Worm (Caenorhabditis elegans): ENCODE data around the gene tnt-4.

tnt-4 gene

DNA sequence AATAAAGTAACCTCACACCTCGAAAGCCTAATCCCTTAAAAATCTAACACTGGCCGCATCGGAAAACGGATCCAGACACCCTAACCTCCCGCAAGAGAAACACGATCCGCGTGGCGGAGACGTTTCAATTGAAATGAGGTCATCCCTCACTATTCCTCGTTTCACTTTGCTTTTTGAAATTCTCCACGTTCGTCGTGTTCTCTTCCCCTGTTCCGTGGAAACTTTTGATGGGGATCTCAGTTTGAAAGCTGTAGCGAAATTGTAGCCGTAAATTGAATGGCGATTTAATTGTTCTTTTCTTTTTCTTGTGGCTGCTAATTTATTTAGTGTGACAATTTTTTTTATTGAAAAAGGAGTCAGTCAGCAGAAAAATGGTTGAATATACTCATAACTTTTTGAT is 23.9 kb downstream of the tnt-4 start:
- TF ChIP-seq ets-7 (tag; optimal IDR thresholded peaks at IDR 0.05) (no peak), F13C5.2 (tag; optimal IDR thresholded peaks at IDR 0.05) (no peak), flt-1 (GFP tag; IDR thresholded peaks at IDR 0.05) (no peak), scrt-1 (GFP tag; IDR thresholded peaks at IDR 0.05) (no peak), hmbx-1 (tag; optimal IDR thresholded peaks at IDR 0.05) (no peak), ama-1 (optimal IDR thresholded peaks at IDR 0.05) (no peak), hnd-1 (tag; optimal IDR thresholded peaks at IDR 0.05) (no peak), B0310.2 (tag; optimal IDR thresholded peaks at IDR 0.05) (no peak), tbx-37 (GFP tag; conservative IDR thresholded peaks at IDR 0.05) (no peak), pes-1 (GFP tag; IDR thresholded peaks at IDR 0.05) (no peak), ceh-13 (GFP tag; optimal IDR thresholded peaks at IDR 0.05) (no peak), tra-4 (tag; optimal IDR thresholded peaks at IDR 0.05) (no peak), sea-1 (GFP tag; conservative IDR thresholded peaks at IDR 0.05) (no peak)

DNA sequence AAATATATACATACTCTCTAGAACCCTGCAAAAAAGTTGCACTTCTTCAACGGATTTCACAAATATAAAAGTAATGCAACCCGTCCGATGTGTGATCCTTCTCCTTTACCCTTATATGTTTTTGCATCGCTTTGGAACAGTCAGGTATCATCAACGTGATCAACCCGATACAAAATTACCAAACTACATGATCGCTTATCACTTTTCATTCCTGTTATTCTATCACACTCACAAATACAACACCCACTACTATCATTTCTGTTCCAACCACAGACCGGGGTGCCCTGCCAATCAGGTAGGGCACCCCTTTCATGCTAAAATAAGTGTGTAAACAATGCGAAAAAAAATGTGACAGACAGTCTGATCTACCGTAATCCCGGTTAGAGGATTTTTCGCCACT is 25.8 kb downstream of the tnt-4 start:
- TF ChIP-seq aly-1 (tag; optimal IDR thresholded peaks at IDR 0.05), result no peak
- TF ChIP-seq scrt-1 (GFP tag; IDR thresholded peaks at IDR 0.05), result no peak
- TF ChIP-seq tbx-11 (GFP tag; IDR thresholded peaks at IDR 0.05), result no peak
- TF ChIP-seq tra-4 (tag; optimal IDR thresholded peaks at IDR 0.05), result no peak

DNA sequence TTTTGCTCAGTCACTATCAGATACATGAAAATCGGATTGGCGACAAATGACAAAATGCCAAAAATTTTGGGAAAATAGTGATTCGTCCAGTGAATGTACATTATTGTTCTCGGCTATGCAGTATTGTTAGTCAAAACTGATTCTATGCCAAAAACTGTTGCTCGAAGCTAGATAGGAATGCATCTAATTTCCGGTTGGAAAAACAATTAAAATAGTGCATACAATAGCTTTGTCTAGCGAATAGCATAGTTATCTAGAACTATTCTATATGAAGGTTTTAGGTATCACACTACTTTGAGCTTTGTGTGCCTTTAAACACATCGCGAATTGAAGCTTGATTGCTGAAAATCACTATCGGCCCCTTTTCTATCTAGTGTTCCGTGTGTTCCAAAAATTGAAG is 27.9 kb downstream of the tnt-4 start, which contains the start of gene srj-15:
TSS of gene srj-15 (minus strand) at position 101 of the 400 bp plus-strand sequence.
- TF ChIP-seq sea-1 (GFP tag; conservative IDR thresholded peaks at IDR 0.05), result no peak
- TF ChIP-seq scrt-1 (GFP tag; IDR thresholded peaks at IDR 0.05), result no peak
- no peak for TF ChIP-seq ama-1 (optimal IDR thresholded peaks at IDR 0.05)
- no peak for TF ChIP-seq ceh-36 (tag; optimal IDR thresholded peaks at IDR 0.05)
- TF ChIP-seq ets-7 (tag; optimal IDR thresholded peaks at IDR 0.05), result no peak
- no peak for TF ChIP-seq F13C5.2 (tag; optimal IDR thresholded peaks at IDR 0.05)
- no peak for TF ChIP-seq hmbx-1 (tag; optimal IDR thresholded peaks at IDR 0.05)
- TF ChIP-seq hnd-1 (tag; optimal IDR thresholded peaks at IDR 0.05), result no peak
- TF ChIP-seq pes-1 (GFP tag; IDR thresholded peaks at IDR 0.05), result no peak
- TF ChIP-seq tbx-11 (GFP tag; IDR thresholded peaks at IDR 0.05), result no peak
- no peak for TF ChIP-seq B0310.2 (tag; optimal IDR thresholded peaks at IDR 0.05)
- no peak for TF ChIP-seq tra-4 (tag; optimal IDR thresholded peaks at IDR 0.05)
- TF ChIP-seq ceh-13 (GFP tag; optimal IDR thresholded peaks at IDR 0.05), result no peak
- TF ChIP-seq hmg-4 (GFP tag; optimal IDR thresholded peaks at IDR 0.05), result no peak
- TF ChIP-seq tbx-37 (GFP tag; conservative IDR thresholded peaks at IDR 0.05), result no peak
- no peak for TF ChIP-seq flt-1 (GFP tag; IDR thresholded peaks at IDR 0.05)
- TF ChIP-seq aly-1 (tag; optimal IDR thresholded peaks at IDR 0.05), result no peak

ce11 chrV:1961453-1961852 is 31.3 kb downstream of the tnt-4 start, which contains the start of gene Y40B10B.1:
Gene Y40B10B.1, minus strand, starts transcription at chrV:1961553.
- TF ChIP-seq ceh-13 (GFP tag; optimal IDR thresholded peaks at IDR 0.05) (no peak), ama-1 (optimal IDR thresholded peaks at IDR 0.05) (no peak), tra-4 (tag; optimal IDR thresholded peaks at IDR 0.05) (no peak), scrt-1 (GFP tag; IDR thresholded peaks at IDR 0.05) (no peak), hnd-1 (tag; optimal IDR thresholded peaks at IDR 0.05) (no peak), B0310.2 (tag; optimal IDR thresholded peaks at IDR 0.05) (no peak), aly-1 (tag; optimal IDR thresholded peaks at IDR 0.05) (no peak), F13C5.2 (tag; optimal IDR thresholded peaks at IDR 0.05) (no peak), flt-1 (GFP tag; IDR thresholded peaks at IDR 0.05) (no peak), hmg-4 (GFP tag; optimal IDR thresholded peaks at IDR 0.05) (no peak), ceh-36 (tag; optimal IDR thresholded peaks at IDR 0.05) (no peak), tbx-11 (GFP tag; IDR thresholded peaks at IDR 0.05) (no peak), sea-1 (GFP tag; conservative IDR thresholded peaks at IDR 0.05) (no peak), pes-1 (GFP tag; IDR thresholded peaks at IDR 0.05) (no peak), tbx-37 (GFP tag; conservative IDR thresholded peaks at IDR 0.05) (no peak), hmbx-1 (tag; optimal IDR thresholded peaks at IDR 0.05) (no peak), ets-7 (tag; optimal IDR thresholded peaks at IDR 0.05) (no peak)

- TF ChIP-seq B0310.2 (tag; optimal IDR thresholded peaks at IDR 0.05) (no peak), F13C5.2 (tag; optimal IDR thresholded peaks at IDR 0.05) (no peak), hnd-1 (tag; optimal IDR thresholded peaks at IDR 0.05) (no peak), ceh-13 (GFP tag; optimal IDR thresholded peaks at IDR 0.05) (no peak), aly-1 (tag; optimal IDR thresholded peaks at IDR 0.05) (no peak), tra-4 (tag; optimal IDR thresholded peaks at IDR 0.05) (no peak), flt-1 (GFP tag; IDR thresholded peaks at IDR 0.05) (no peak), scrt-1 (GFP tag; IDR thresholded peaks at IDR 0.05) (no peak), sea-1 (GFP tag; conservative IDR thresholded peaks at IDR 0.05) (no peak), ama-1 (optimal IDR thresholded peaks at IDR 0.05) (no peak), pes-1 (GFP tag; IDR thresholded peaks at IDR 0.05) (no peak), ceh-36 (tag; optimal IDR thresholded peaks at IDR 0.05) (no peak), tbx-37 (GFP tag; conservative IDR thresholded peaks at IDR 0.05) (no peak), tbx-11 (GFP tag; IDR thresholded peaks at IDR 0.05) (no peak), hmg-4 (GFP tag; optimal IDR thresholded peaks at IDR 0.05) (no peak), ets-7 (tag; optimal IDR thresholded peaks at IDR 0.05) (no peak)
Measured at ce11 chrV:1957110-1957509, 35.6 kb downstream of the tnt-4 start, which contains the start of gene fipr-25. Gene fipr-25, plus strand, starts transcription at chrV:1957410.

ce11 chrV:1955246-1955645 is 37.5 kb downstream of the tnt-4 start:
- TF ChIP-seq ceh-36 (tag; optimal IDR thresholded peaks at IDR 0.05) (no peak), ama-1 (optimal IDR thresholded peaks at IDR 0.05) (no peak), sea-1 (GFP tag; conservative IDR thresholded peaks at IDR 0.05) (no peak), tbx-11 (GFP tag; IDR thresholded peaks at IDR 0.05) (no peak), hmbx-1 (tag; optimal IDR thresholded peaks at IDR 0.05) (no peak), tra-4 (tag; optimal IDR thresholded peaks at IDR 0.05) (no peak), scrt-1 (GFP tag; IDR thresholded peaks at IDR 0.05) (no peak), hmg-4 (GFP tag; optimal IDR thresholded peaks at IDR 0.05) (no peak), tbx-37 (GFP tag; conservative IDR thresholded peaks at IDR 0.05) (no peak), flt-1 (GFP tag; IDR thresholded peaks at IDR 0.05) (no peak), pes-1 (GFP tag; IDR thresholded peaks at IDR 0.05) (no peak), aly-1 (tag; optimal IDR thresholded peaks at IDR 0.05) (no peak), ceh-13 (GFP tag; optimal IDR thresholded peaks at IDR 0.05) (no peak), F13C5.2 (tag; optimal IDR thresholded peaks at IDR 0.05) (no peak)

DNA sequence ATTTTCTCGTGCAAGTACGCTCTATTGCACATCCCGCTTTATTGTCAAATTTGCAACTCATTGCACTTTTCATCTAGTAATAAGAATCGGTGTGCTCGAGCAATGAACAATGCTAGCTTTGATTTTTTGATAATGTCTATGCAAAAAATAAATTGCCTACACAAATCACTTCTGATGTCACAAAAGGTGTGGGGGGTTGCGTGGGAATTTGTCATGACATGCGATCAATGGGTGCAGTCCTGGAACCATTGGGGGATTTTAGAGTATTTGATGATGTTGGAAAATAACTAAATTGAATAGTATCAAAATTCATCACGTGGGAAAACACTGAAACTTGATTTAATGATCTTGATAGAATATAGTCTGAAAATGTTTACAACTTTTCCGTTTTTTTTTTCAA is 46.8 kb downstream of the tnt-4 start:
- TF ChIP-seq aly-1 (tag; optimal IDR thresholded peaks at IDR 0.05) (no peak), ceh-13 (GFP tag; optimal IDR thresholded peaks at IDR 0.05) (no peak), sea-1 (GFP tag; conservative IDR thresholded peaks at IDR 0.05) (no peak), tbx-37 (GFP tag; conservative IDR thresholded peaks at IDR 0.05) (no peak), ceh-36 (tag; optimal IDR thresholded peaks at IDR 0.05) (no peak), hnd-1 (tag; optimal IDR thresholded peaks at IDR 0.05) (no peak), B0310.2 (tag; optimal IDR thresholded peaks at IDR 0.05) (no peak), F13C5.2 (tag; optimal IDR thresholded peaks at IDR 0.05) (no peak), tra-4 (tag; optimal IDR thresholded peaks at IDR 0.05) (no peak), scrt-1 (GFP tag; IDR thresholded peaks at IDR 0.05) (no peak), hmbx-1 (tag; optimal IDR thresholded peaks at IDR 0.05) (no peak), ama-1 (optimal IDR thresholded peaks at IDR 0.05) (no peak), tbx-11 (GFP tag; IDR thresholded peaks at IDR 0.05) (no peak), flt-1 (GFP tag; IDR thresholded peaks at IDR 0.05) (no peak)
